Worm (Caenorhabditis elegans): ENCODE measurements around the gene dnj-20.

DNA sequence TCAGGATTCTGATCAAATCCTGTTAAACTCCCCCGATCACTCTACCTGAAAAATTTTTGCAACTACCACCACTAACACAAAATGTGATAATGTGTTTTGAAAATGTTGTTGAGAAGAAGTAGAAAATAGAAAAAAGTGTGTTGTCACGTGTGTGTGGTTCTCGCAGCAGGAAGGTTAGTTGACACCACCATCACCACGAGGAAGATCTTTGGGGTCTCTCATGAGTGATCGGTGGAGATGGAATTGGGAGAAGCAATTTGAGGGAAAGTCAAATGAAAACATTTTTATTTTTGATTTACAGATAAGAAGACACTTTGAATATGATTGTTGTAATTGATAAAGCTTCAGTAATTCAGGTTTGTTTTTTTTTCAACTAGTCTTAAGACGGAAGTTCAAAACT, 22.3 kb downstream of the dnj-20 start:
- no peak for TF ChIP-seq ref-2 (tag; optimal IDR thresholded peaks at IDR 0.05)
- TF ChIP-seq C38D4.7 (GFP tag; optimal IDR thresholded peaks at IDR 0.05) = no peak
- no peak for TF ChIP-seq lin-11 (tag; optimal IDR thresholded peaks at IDR 0.05)
- no peak for TF ChIP-seq unc-55 (GFP tag; optimal IDR thresholded peaks at IDR 0.05)
- TF ChIP-seq syd-9 (tag; optimal IDR thresholded peaks at IDR 0.05) = no peak
